Worm (Caenorhabditis elegans): Measurements from ENCODE around the gene spig-10.

DNA sequence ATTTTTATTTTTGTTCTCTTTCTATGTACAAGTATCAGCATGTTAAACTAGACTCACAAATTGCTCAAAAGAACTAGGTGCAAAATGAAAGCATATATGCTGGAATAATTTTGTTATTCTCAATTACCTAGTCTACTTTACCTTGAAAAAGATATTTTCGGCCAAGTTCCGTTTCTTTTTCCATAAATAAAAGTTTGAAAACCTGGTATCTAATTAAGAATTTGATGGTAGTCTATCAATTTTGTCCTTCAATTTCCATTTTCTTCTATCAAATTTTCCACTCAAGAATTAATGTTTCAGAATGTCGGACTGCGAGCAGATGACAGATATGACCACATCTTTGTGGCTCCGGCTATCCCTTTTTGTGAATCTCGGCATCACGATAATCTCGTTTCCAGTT is 2.2 kb upstream of the spig-10 start, which contains the start of gene srab-4:
- TF ChIP-seq T22C8.4 (GFP tag; IDR thresholded peaks at IDR 0.05) (no peak), ref-1 (GFP tag; conservative IDR thresholded peaks at IDR 0.05) (no peak), ztf-29 (GFP tag; IDR thresholded peaks at IDR 0.05) (no peak), klf-2 (GFP tag; conservative IDR thresholded peaks at IDR 0.05) (no peak), cog-1 (tag; optimal IDR thresholded peaks at IDR 0.05) (no peak)
